Fruit fly (Drosophila melanogaster): ENCODE data around the gene CG9231.

DNA sequence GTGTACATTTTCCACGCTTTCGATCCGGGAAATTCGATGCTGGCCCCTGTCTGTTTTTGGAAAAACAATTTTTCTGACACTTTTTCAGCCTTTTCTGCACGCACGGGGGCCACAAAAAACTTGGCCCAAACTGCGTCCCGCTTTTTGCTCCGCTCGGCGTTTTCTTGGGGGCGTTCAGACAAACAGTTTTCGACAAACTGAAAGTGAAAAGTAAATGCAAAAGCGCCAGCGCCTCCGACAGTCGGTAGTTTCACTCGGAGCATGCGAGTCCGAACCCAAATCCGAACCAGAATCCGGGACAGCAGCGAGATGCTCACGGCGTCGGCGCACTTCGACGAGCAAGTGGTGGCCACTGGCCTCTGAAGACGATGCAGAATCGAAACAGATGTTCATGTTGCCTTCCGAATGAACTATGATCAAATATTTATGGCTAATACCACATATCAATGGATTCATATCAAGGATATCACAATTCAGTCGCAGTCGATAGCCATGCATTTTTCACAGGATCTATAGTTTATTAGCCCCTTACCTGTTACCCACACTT lies 1.4 kb downstream of the CG9231 start, which contains the start of gene Shal:
- TF ChIP-seq Ptx1 (GFP tag; IDR thresholded peaks at IDR 0.05) (no peak), usp (GFP tag; optimal IDR thresholded peaks at IDR 0.05) (no peak), Hand (GFP tag; optimal IDR thresholded peaks at IDR 0.05) (no peak), D19A (tag; optimal IDR thresholded peaks at IDR 0.05) (no peak), shn (GFP tag; optimal IDR thresholded peaks at IDR 0.05) (no peak), CG9437 (GFP tag; optimal IDR thresholded peaks at IDR 0.05) (no peak), Xrp1 (GFP tag; IDR thresholded peaks at IDR 0.05) (no peak), mld (GFP tag; IDR thresholded peaks at IDR 0.05; ENCODE audit: partially characterized antibody) (no peak), Hmx (GFP tag; optimal IDR thresholded peaks at IDR 0.05) (no peak), CG6272 (GFP tag; IDR thresholded peaks at IDR 0.05) (no peak), CG17186 (GFP tag; optimal IDR thresholded peaks at IDR 0.05) (no peak), Jarid2 (GFP tag; optimal IDR thresholded peaks at IDR 0.05) (no peak), kay (GFP tag; optimal IDR thresholded peaks at IDR 0.05) (no peak), toy (GFP tag; IDR thresholded peaks at IDR 0.05) (no peak)

All from whole organism, embryonic.